Fruit fly (Drosophila melanogaster) whole organism, embryonic: ENCODE results near the gene Cyp6v1.

Experiments
- B-H1 ChIP-seq: fragments of 200-800 bp; sonication (Bioruptor generic); IDR thresholded peaks from 3 replicates; pipeline ENCODE4 v1.3.6; 2022; ENCODE audit warnings: missing biosample characterization, missing genetic modification characterization
- B-H2 ChIP-seq: fragments of 200-800 bp; sonication (Bioruptor generic); optimal IDR thresholded peaks from 2 replicates; lab custom pipeline; 2018; ENCODE audit warnings: missing biosample characterization, mild to moderate bottlenecking, missing genetic modification characterization
- CG1024 ChIP-seq: fragments of 200-800 bp; sonication (Bioruptor generic); IDR thresholded peaks from 2 replicates; pipeline ENCODE4 v1.3.6; 2022; ENCODE audit warnings: missing biosample characterization, missing genetic modification characterization
- CG12071 ChIP-seq: fragments of 200-800 bp; sonication (Bioruptor generic); optimal IDR thresholded peaks from 3 replicates; lab custom pipeline; 2018; ENCODE audit warnings: missing biosample characterization, mild to moderate bottlenecking, missing genetic modification characterization
- CG12236 ChIP-seq: fragments of 200-800 bp; sonication (Bioruptor generic); optimal IDR thresholded peaks from 2 replicates; lab custom pipeline; 2016; ENCODE audit warnings: missing biosample characterization, missing genetic modification characterization
- CG12391 ChIP-seq: fragments of 200-800 bp; sonication (Bioruptor generic); optimal IDR thresholded peaks from 3 replicates; lab custom pipeline; 2018; ENCODE audit warnings: missing biosample characterization, mild to moderate bottlenecking, missing genetic modification characterization, moderate library complexity
- CG12769 ChIP-seq: fragments of 200-800 bp; sonication (Bioruptor generic); optimal IDR thresholded peaks from 2 replicates; lab custom pipeline; 2019; ENCODE audit warnings: missing biosample characterization, mild to moderate bottlenecking, missing genetic modification characterization, moderate library complexity
- CG13287 ChIP-seq: fragments of 200-800 bp; sonication (Bioruptor generic); IDR thresholded peaks from 2 replicates; pipeline ENCODE4 v1.3.6; 2022; ENCODE audit warnings: missing biosample characterization, missing genetic modification characterization; ENCODE audit not compliant: partially characterized antibody
- CG14965 ChIP-seq: fragments of 200-800 bp; sonication (Bioruptor generic); optimal IDR thresholded peaks from 2 replicates; lab custom pipeline; 2016; ENCODE audit warnings: missing biosample characterization, missing genetic modification characterization, borderline replicate concordance
- CG1529 ChIP-seq: fragments of 200-800 bp; sonication (Bioruptor generic); optimal IDR thresholded peaks from 3 replicates; lab custom pipeline; 2018; ENCODE audit warnings: missing biosample characterization, missing genetic modification characterization
- CG16779 ChIP-seq: fragments of 200-800 bp; sonication (Bioruptor generic); IDR thresholded peaks from 2 replicates; pipeline ENCODE4 v1.3.6; 2022; ENCODE audit warnings: missing biosample characterization, missing genetic modification characterization
- CG17186 ChIP-seq: fragments of 200-800 bp; sonication (Bioruptor generic); optimal IDR thresholded peaks from 3 replicates; lab custom pipeline; 2017; ENCODE audit warnings: missing biosample characterization, missing genetic modification reagents, missing genetic modification characterization
- CG17568 ChIP-seq: fragments of 200-800 bp; sonication (Bioruptor generic); optimal IDR thresholded peaks from 2 replicates; lab custom pipeline; 2018; ENCODE audit warnings: missing biosample characterization, mild to moderate bottlenecking, missing genetic modification characterization, moderate library complexity
- CG1832 ChIP-seq: fragments of 200-800 bp; sonication (Bioruptor generic); optimal IDR thresholded peaks from 2 replicates; lab custom pipeline; 2017; ENCODE audit warnings: missing biosample characterization, mild to moderate bottlenecking, missing genetic modification characterization, inconsistent platforms
- CG6765 ChIP-seq: fragments of 200-800 bp; sonication (Bioruptor generic); optimal IDR thresholded peaks from 3 replicates; lab custom pipeline; 2017; ENCODE audit warnings: missing biosample characterization, mild to moderate bottlenecking, missing genetic modification characterization
- CG7372 ChIP-seq: fragments of 200-800 bp; sonication (Bioruptor generic); IDR thresholded peaks from 2 replicates; pipeline ENCODE4 v1.3.6; 2022; ENCODE audit warnings: missing biosample characterization, missing genetic modification characterization
- CG8089 ChIP-seq: fragments of 200-800 bp; sonication (Bioruptor generic); optimal IDR thresholded peaks from 3 replicates; lab custom pipeline; 2016; ENCODE audit warnings: missing biosample characterization, missing genetic modification characterization
- CG8281 ChIP-seq: fragments of 200-800 bp; sonication (Bioruptor generic); optimal IDR thresholded peaks from 2 replicates; lab custom pipeline; 2018; ENCODE audit warnings: missing biosample characterization, mild to moderate bottlenecking, missing genetic modification characterization, moderate library complexity
- CG9215 ChIP-seq: fragments of 200-800 bp; sonication (Bioruptor generic); IDR thresholded peaks from 2 replicates; pipeline ENCODE4 v1.3.6; 2022; ENCODE audit warnings: missing biosample characterization, missing genetic modification characterization
- CHES-1-like ChIP-seq: fragments of 200-800 bp; sonication (Bioruptor generic); optimal IDR thresholded peaks from 2 replicates; lab custom pipeline; 2016; ENCODE audit warnings: missing biosample characterization, missing genetic modification characterization
- Deaf1 ChIP-seq: fragments of 200-800 bp; optimal IDR thresholded peaks from 3 replicates; lab custom pipeline; 2019; ENCODE audit warnings: missing biosample characterization, mild to moderate bottlenecking, missing genetic modification characterization, moderate library complexity
- Dip3 ChIP-seq: fragments of 200-800 bp; sonication (Bioruptor generic); optimal IDR thresholded peaks from 3 replicates; lab custom pipeline; 2016; ENCODE audit warnings: missing biosample characterization, missing genetic modification characterization
- Drgx ChIP-seq: fragments of 200-800 bp; sonication (Bioruptor generic); IDR thresholded peaks from 2 replicates; pipeline ENCODE4 v1.3.6; 2022; ENCODE audit warnings: missing biosample characterization, missing genetic modification characterization
- Fer3 ChIP-seq: fragments of 200-800 bp; sonication (Bioruptor generic); optimal IDR thresholded peaks from 2 replicates; lab custom pipeline; 2018; ENCODE audit warnings: missing biosample characterization, mild to moderate bottlenecking, missing genetic modification characterization, moderate library complexity
- Max ChIP-seq: fragments of 200-800 bp; sonication (Bioruptor generic); optimal IDR thresholded peaks from 2 replicates; lab custom pipeline; 2016; ENCODE audit warnings: missing biosample characterization, mild to moderate bottlenecking, missing genetic modification characterization
- NC2β ChIP-seq: fragments of 200-800 bp; sonication (Bioruptor generic); optimal IDR thresholded peaks from 2 replicates; lab custom pipeline; 2016; ENCODE audit warnings: missing biosample characterization, missing genetic modification characterization
- NK7.1 ChIP-seq: fragments of 200-800 bp; sonication (Bioruptor generic); optimal IDR thresholded peaks from 3 replicates; lab custom pipeline; 2016; ENCODE audit warnings: missing biosample characterization, missing genetic modification characterization
- Neu2 ChIP-seq: fragments of 200-800 bp; sonication (Bioruptor generic); optimal IDR thresholded peaks from 3 replicates; lab custom pipeline; 2016; ENCODE audit warnings: missing biosample characterization, missing genetic modification characterization, borderline replicate concordance
- PHDP ChIP-seq: fragments of 200-800 bp; sonication (Bioruptor generic); optimal IDR thresholded peaks from 3 replicates; lab custom pipeline; 2018; ENCODE audit warnings: missing biosample characterization, mild to moderate bottlenecking, missing genetic modification characterization, moderate library complexity
- Sry-β ChIP-seq: fragments of 200-800 bp; sonication (Bioruptor generic); optimal IDR thresholded peaks from 2 replicates; lab custom pipeline; 2018; ENCODE audit warnings: missing biosample characterization, mild to moderate bottlenecking, missing genetic modification characterization, moderate library complexity
- Usf ChIP-seq: fragments of 200-800 bp; sonication (Bioruptor generic); optimal IDR thresholded peaks from 2 replicates; lab custom pipeline; 2017; ENCODE audit warnings: missing genotype, missing biosample characterization, missing genetic modification characterization
- ato ChIP-seq: fragments of 200-800 bp; sonication (Bioruptor generic); IDR thresholded peaks from 2 replicates; pipeline ENCODE4 v1.3.6; 2022; ENCODE audit warnings: missing biosample characterization, missing genetic modification characterization; ENCODE audit not compliant: partially characterized antibody
- croc ChIP-seq: fragments of 200-800 bp; sonication (Bioruptor generic); conservative IDR thresholded peaks from 3 replicates; pipeline ENCODE4 v1.3.6; 2022; ENCODE audit warnings: missing biosample characterization, missing genetic modification characterization
- da ChIP-seq: fragments of 200-800 bp; sonication (Bioruptor generic); optimal IDR thresholded peaks from 2 replicates; lab custom pipeline; 2016; ENCODE audit warnings: missing biosample characterization, missing genetic modification characterization
- fru ChIP-seq: fragments of >200 bp; optimal IDR thresholded peaks from 2 replicates; lab custom pipeline; 2017
- gcm ChIP-seq: fragments of 200-800 bp; sonication (Bioruptor generic); optimal IDR thresholded peaks from 2 replicates; lab custom pipeline; 2019; ENCODE audit warnings: missing biosample characterization, mild to moderate bottlenecking, missing genetic modification characterization, moderate library complexity
- gsb ChIP-seq: fragments of 200-800 bp; sonication (Bioruptor generic); IDR thresholded peaks from 2 replicates; pipeline ENCODE4 v1.3.6; 2022; ENCODE audit warnings: missing biosample characterization, missing genetic modification characterization
- h ChIP-seq: fragments of >200 bp; optimal IDR thresholded peaks from 2 replicates; lab custom pipeline; 2017
- mirr ChIP-seq: fragments of 200-800 bp; sonication (Bioruptor generic); optimal IDR thresholded peaks from 3 replicates; lab custom pipeline; 2018; ENCODE audit warnings: missing biosample characterization, mild to moderate bottlenecking, missing genetic modification characterization
- nau ChIP-seq: fragments of 200-800 bp; sonication (Bioruptor generic); optimal IDR thresholded peaks from 3 replicates; lab custom pipeline; 2017; ENCODE audit warnings: missing biosample characterization, mild to moderate bottlenecking, missing genetic modification characterization, missing genetic modification reagents
- p53 ChIP-seq: fragments of 200-800 bp; sonication (Bioruptor generic); optimal IDR thresholded peaks from 2 replicates; lab custom pipeline; 2016; ENCODE audit warnings: missing biosample characterization, missing genetic modification characterization
- prd ChIP-seq, 3 experiments: fragments of >200 bp in 2 of 3; fragments of 200-800 bp in 1 of 3; sonication (Bioruptor generic) in 1 of 3; optimal IDR thresholded peaks in 2 of 3; IDR thresholded peaks in 1 of 3; 2 replicates in 2 of 3; 3 replicates in 1 of 3; pipeline versions ENCODE4 v1.3.6 to Lab custom; 2017 to 2022; ENCODE audit warnings: missing biosample characterization in 1 of 3, missing genetic modification characterization in 1 of 3
- pzg ChIP-seq: fragments of 200-800 bp; sonication (Bioruptor generic); optimal IDR thresholded peaks from 3 replicates; lab custom pipeline; 2018; ENCODE audit warnings: missing biosample characterization, mild to moderate bottlenecking, missing genetic modification characterization, moderate library complexity
- run ChIP-seq: fragments of 200-800 bp; sonication (Bioruptor generic); optimal IDR thresholded peaks from 3 replicates; lab custom pipeline; 2018; ENCODE audit warnings: missing biosample characterization, mild to moderate bottlenecking, missing genetic modification characterization
- schlank ChIP-seq: fragments of 200-800 bp; sonication (Bioruptor generic); optimal IDR thresholded peaks from 2 replicates; lab custom pipeline; 2018; ENCODE audit warnings: missing biosample characterization, mild to moderate bottlenecking, missing genetic modification characterization
- sim ChIP-seq: fragments of 200-800 bp; sonication (Bioruptor generic); IDR thresholded peaks from 2 replicates; pipeline ENCODE4 v1.3.6; 2022; ENCODE audit warnings: missing biosample characterization, missing genetic modification characterization
- sima ChIP-seq: fragments of 200-800 bp; sonication (Bioruptor generic); optimal IDR thresholded peaks from 2 replicates; lab custom pipeline; 2016; ENCODE audit warnings: missing biosample characterization, missing genetic modification characterization
- sna ChIP-seq: fragments of 200-800 bp; sonication (Bioruptor generic); IDR thresholded peaks from 2 replicates; pipeline ENCODE4 v1.3.6; 2022; ENCODE audit warnings: missing biosample characterization, missing genetic modification characterization; ENCODE audit not compliant: partially characterized antibody
- wor ChIP-seq: fragments of 200-800 bp; sonication (Bioruptor generic); IDR thresholded peaks from 2 replicates; pipeline ENCODE4 v1.3.6; 2022; ENCODE audit warnings: missing biosample characterization, missing genetic modification characterization
- zen2 ChIP-seq: fragments of 200-800 bp; sonication (Bioruptor generic); IDR thresholded peaks from 3 replicates; pipeline ENCODE4 v1.3.6; 2022; ENCODE audit warnings: missing biosample characterization, missing genetic modification characterization; ENCODE audit not compliant: partially characterized antibody
- zfh1 ChIP-seq: fragments of 200-800 bp; sonication (Bioruptor generic); IDR thresholded peaks from 3 replicates; pipeline ENCODE4 v1.3.6; 2022; ENCODE audit warnings: missing biosample characterization, missing genetic modification characterization

Gene Cyp6v1

DNA sequence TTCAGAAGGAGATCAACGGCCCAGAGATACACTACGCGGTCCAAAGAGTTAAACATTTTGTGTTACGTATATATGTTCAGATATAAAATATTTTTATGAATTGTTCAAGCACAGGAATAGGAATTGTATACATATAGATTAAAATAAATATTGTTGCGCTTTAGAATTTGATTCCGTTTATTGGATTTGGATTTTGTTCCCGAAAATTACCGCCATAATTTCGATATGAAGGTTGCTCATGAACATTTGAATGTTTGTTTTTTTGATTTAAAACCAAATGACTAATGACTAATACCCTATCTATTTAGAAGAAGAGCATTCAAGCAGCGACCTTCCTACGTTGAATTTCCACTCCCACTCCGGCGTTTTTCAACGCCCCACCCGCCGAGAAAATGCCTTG, 13.0 kb upstream of the Cyp6v1 start (continued):
- TF ChIP-seq prd (optimal IDR thresholded peaks at IDR 0.05; lab: Kevin White, UChicago), result no peak
- peak; percentile 33; the same call in 2 of the 3 replicates for TF ChIP-seq prd (GFP tag; IDR thresholded peaks at IDR 0.05; lab: Robert Waterston, UW)
- no peak for TF ChIP-seq CG13287 (GFP tag; lab: Robert Waterston, UW)
- TF ChIP-seq CG17568 (GFP tag; lab: Kevin White, UChicago), result no peak
- no peak for TF ChIP-seq fru
- no peak for TF ChIP-seq CG8281
- no peak for TF ChIP-seq Dip3 (GFP tag; lab: Kevin White, UChicago)
- no peak for TF ChIP-seq CG12236
- no peak for TF ChIP-seq schlank (tag; lab: Kevin White, UChicago)
- no peak for TF ChIP-seq sim (GFP tag; lab: Robert Waterston, UW)
- TF ChIP-seq sna, result no peak
- no peak for TF ChIP-seq sima (GFP tag; lab: Kevin White, UChicago)
- no peak for TF ChIP-seq Drgx (GFP tag; lab: Robert Waterston, UW)
- no peak for TF ChIP-seq da (GFP tag; lab: Kevin White, UChicago)
- TF ChIP-seq CHES-1-like (GFP tag; lab: Kevin White, UChicago), result no peak
- peak; percentile 52 for TF ChIP-seq wor (GFP tag; lab: Robert Waterston, UW)
- no peak for TF ChIP-seq Neu2 (GFP tag; lab: Kevin White, UChicago)
- no peak for TF ChIP-seq run (tag; lab: Kevin White, UChicago)
- TF ChIP-seq B-H2 (GFP tag; lab: Kevin White, UChicago), result no peak
- no peak for TF ChIP-seq Fer3
- no peak for TF ChIP-seq zen2 (GFP tag; lab: Robert Waterston, UW)
- no peak for TF ChIP-seq CG1024 (GFP tag; lab: Robert Waterston, UW)
- TF ChIP-seq Sry-β, result no peak
- TF ChIP-seq PHDP (tag; lab: Kevin White, UChicago), result peak; percentile 17
- TF ChIP-seq nau (GFP tag; lab: Kevin White, UChicago), result peak; percentile 10
- TF ChIP-seq gcm (GFP tag; lab: Kevin White, UChicago), result no peak
- no peak for TF ChIP-seq gsb (GFP tag; lab: Robert Waterston, UW)
- no peak for TF ChIP-seq CG12769 (tag; lab: Kevin White, UChicago)
- no peak for TF ChIP-seq NK7.1 (GFP tag; lab: Kevin White, UChicago)
- no peak for TF ChIP-seq CG6765 (GFP tag; lab: Kevin White, UChicago)
- peak; percentile 3 for TF ChIP-seq Max (GFP tag; lab: Kevin White, UChicago)
- TF ChIP-seq pzg (GFP tag; lab: Kevin White, UChicago), result no peak
- TF ChIP-seq CG1529 (GFP tag; lab: Kevin White, UChicago), result peak; percentile 30
- no peak for TF ChIP-seq CG8089
- TF ChIP-seq CG12391 (tag; lab: Kevin White, UChicago), result peak; percentile 57
- no peak for TF ChIP-seq h (lab: Kevin White, UChicago)
- TF ChIP-seq ato (GFP tag; lab: Robert Waterston, UW), result no peak
- TF ChIP-seq CG12071 (GFP tag; lab: Kevin White, UChicago), result no peak
- 0 out of 3 replicates have a peak, but pooled peaks have one; percentile 8 for TF ChIP-seq zfh1 (GFP tag; lab: Robert Waterston, UW)
- no peak for TF ChIP-seq CG17186
- no peak for TF ChIP-seq CG9215
- TF ChIP-seq B-H1, result no peak
- no peak for TF ChIP-seq CG1832 (GFP tag; lab: Kevin White, UChicago)
- no peak for TF ChIP-seq p53 (GFP tag; lab: Kevin White, UChicago)
- no peak for TF ChIP-seq Usf
- TF ChIP-seq CG7372, result no peak
- TF ChIP-seq croc (GFP tag; lab: Robert Waterston, UW), result no peak
- no peak for TF ChIP-seq CG16779 (GFP tag; lab: Robert Waterston, UW)
- no peak for TF ChIP-seq mirr (GFP tag; lab: Kevin White, UChicago)
- TF ChIP-seq NC2β, result no peak
- no peak for TF ChIP-seq Deaf1 (tag; lab: Kevin White, UChicago)
- no peak for TF ChIP-seq CG14965 (GFP tag; lab: Kevin White, UChicago)
